Fruit fly (Drosophila melanogaster) whole organism, embryonic: ENCODE results near the gene ND-39.

Source experiments
- ATbp ChIP-seq: fragments of 200-800 bp; sonication (Bioruptor generic); optimal IDR thresholded peaks from 2 replicates; lab custom pipeline; 2017; ENCODE audit warnings: missing biosample characterization, mild to moderate bottlenecking, missing genetic modification characterization, missing genetic modification reagents
- BEAF-32 ChIP-seq: fragments of 200-800 bp; sonication (Bioruptor generic); optimal IDR thresholded peaks from 3 replicates; lab custom pipeline; 2017; ENCODE audit warnings: missing biosample characterization, missing genetic modification characterization, mild to moderate bottlenecking, moderate library complexity, missing genetic modification reagents
- CG11456 ChIP-seq: fragments of 200-800 bp; sonication (Bioruptor generic); IDR thresholded peaks from 3 replicates; pipeline ENCODE4 v1.3.6; 2022; ENCODE audit warnings: missing biosample characterization, missing genetic modification characterization
- CG11560 ChIP-seq: fragments of 200-800 bp; sonication (Bioruptor generic); IDR thresholded peaks from 3 replicates; pipeline ENCODE4 v1.3.6; 2022; ENCODE audit warnings: missing biosample characterization, missing genetic modification characterization
- CG12299 ChIP-seq: fragments of 200-800 bp; sonication (Bioruptor generic); optimal IDR thresholded peaks from 2 replicates; lab custom pipeline; 2018; ENCODE audit warnings: missing biosample characterization, mild to moderate bottlenecking, missing genetic modification characterization
- CG13624 ChIP-seq: fragments of 200-800 bp; sonication (Bioruptor generic); optimal IDR thresholded peaks from 2 replicates; lab custom pipeline; 2016; ENCODE audit warnings: missing biosample characterization, missing genetic modification characterization
- CG15073 ChIP-seq: fragments of 200-800 bp; sonication (Bioruptor generic); optimal IDR thresholded peaks from 2 replicates; lab custom pipeline; 2016; ENCODE audit warnings: missing biosample characterization, missing genetic modification characterization
- CG1647 ChIP-seq: fragments of 200-800 bp; sonication (Bioruptor generic); optimal IDR thresholded peaks from 3 replicates; lab custom pipeline; 2016; ENCODE audit warnings: missing biosample characterization, missing genetic modification characterization
- CG18619 ChIP-seq: fragments of 200-800 bp; sonication (Bioruptor generic); optimal IDR thresholded peaks from 3 replicates; lab custom pipeline; 2017; ENCODE audit warnings: missing biosample characterization, mild to moderate bottlenecking, missing genetic modification characterization
- CG2875 ChIP-seq: fragments of 200-800 bp; sonication (Bioruptor generic); optimal IDR thresholded peaks from 2 replicates; lab custom pipeline; 2017; ENCODE audit warnings: missing biosample characterization, mild to moderate bottlenecking, missing genetic modification characterization, missing genetic modification reagents
- CG2889 ChIP-seq: fragments of 200-800 bp; sonication (Bioruptor generic); IDR thresholded peaks from 3 replicates; pipeline ENCODE4 v1.3.6; 2022; ENCODE audit warnings: missing biosample characterization, missing genetic modification characterization
- CG31365 ChIP-seq: fragments of 200-800 bp; sonication (Bioruptor generic); optimal IDR thresholded peaks from 2 replicates; lab custom pipeline; 2018; ENCODE audit warnings: missing biosample characterization, mild to moderate bottlenecking, missing genetic modification characterization
- CG3281 ChIP-seq: fragments of 200-800 bp; sonication (Bioruptor generic); optimal IDR thresholded peaks from 3 replicates; lab custom pipeline; 2017; ENCODE audit warnings: missing biosample characterization, mild to moderate bottlenecking, missing genetic modification characterization
- CG3726 ChIP-seq: fragments of 200-800 bp; sonication (Bioruptor generic); IDR thresholded peaks from 3 replicates; pipeline ENCODE4, ENCODE4 v1.3.6; 2022; ENCODE audit warnings: missing biosample characterization, missing genetic modification characterization
- CG3838 ChIP-seq: fragments of 200-800 bp; sonication (Bioruptor generic); optimal IDR thresholded peaks from 3 replicates; lab custom pipeline; 2016; ENCODE audit warnings: missing biosample characterization, missing genetic modification characterization
- CG5245 ChIP-seq: fragments of 200-800 bp; sonication (Bioruptor generic); optimal IDR thresholded peaks from 3 replicates; lab custom pipeline; 2016; ENCODE audit warnings: missing biosample characterization, missing genetic modification characterization
- CG8089 ChIP-seq: fragments of 200-800 bp; sonication (Bioruptor generic); optimal IDR thresholded peaks from 3 replicates; lab custom pipeline; 2016; ENCODE audit warnings: missing biosample characterization, missing genetic modification characterization
- CG8290 ChIP-seq, 3 experiments: fragments of 200-800 bp; sonication (Bioruptor generic); optimal IDR thresholded peaks; 2 replicates each; lab custom pipeline; 2016 to 2019; ENCODE audit warnings: missing biosample characterization in 3 of 3, missing genetic modification characterization in 3 of 3, mild to moderate bottlenecking in 2 of 3, moderate library complexity in 1 of 3
- CG9609 ChIP-seq: fragments of 200-800 bp; sonication (Bioruptor generic); optimal IDR thresholded peaks from 3 replicates; lab custom pipeline; 2016; ENCODE audit warnings: missing biosample characterization, missing genetic modification characterization
- D19A ChIP-seq: fragments of 200-800 bp; optimal IDR thresholded peaks from 3 replicates; lab custom pipeline; 2019; ENCODE audit warnings: missing biosample characterization, mild to moderate bottlenecking, missing genetic modification characterization, moderate library complexity
- Dbx ChIP-seq: fragments of 200-800 bp; sonication (Bioruptor generic); IDR thresholded peaks from 3 replicates; pipeline ENCODE4 v1.3.6; 2022; ENCODE audit warnings: missing biosample characterization, missing genetic modification characterization
- Eip74EF ChIP-seq, 2 experiments: fragments of 200-800 bp in 1 of 2; fragments of >200 bp in 1 of 2; sonication (Bioruptor generic) in 1 of 2; optimal IDR thresholded peaks; 2 replicates each; lab custom pipeline; 2017 to 2019; ENCODE audit warnings: missing biosample characterization in 2 of 2, missing genetic modification characterization in 2 of 2, mild to moderate bottlenecking in 1 of 2, moderate library complexity in 1 of 2
- Ets97D ChIP-seq: fragments of 200-800 bp; sonication (Bioruptor generic); optimal IDR thresholded peaks from 3 replicates; lab custom pipeline; 2016; ENCODE audit warnings: missing biosample characterization, missing genetic modification characterization
- HmgZ ChIP-seq: fragments of 200-800 bp; sonication (Bioruptor generic); optimal IDR thresholded peaks from 2 replicates; lab custom pipeline; 2018; ENCODE audit warnings: missing biosample characterization, mild to moderate bottlenecking, missing genetic modification characterization
- Max ChIP-seq: fragments of 200-800 bp; sonication (Bioruptor generic); optimal IDR thresholded peaks from 2 replicates; lab custom pipeline; 2016; ENCODE audit warnings: missing biosample characterization, mild to moderate bottlenecking, missing genetic modification characterization
- Med ChIP-seq: fragments of 200-800 bp; sonication (Bioruptor generic); peaks from one replicate; lab custom pipeline; 2016; ENCODE audit warnings: missing biosample characterization, missing genetic modification characterization, mild to moderate bottlenecking, inconsistent platforms, moderate library complexity
- Mrtf ChIP-seq: fragments of 200-800 bp; sonication (Bioruptor generic); IDR thresholded peaks from 3 replicates; pipeline ENCODE4 v1.3.6; 2022; ENCODE audit warnings: missing biosample characterization, missing genetic modification characterization
- NK7.1 ChIP-seq: fragments of 200-800 bp; sonication (Bioruptor generic); optimal IDR thresholded peaks from 3 replicates; lab custom pipeline; 2016; ENCODE audit warnings: missing biosample characterization, missing genetic modification characterization
- Pdp1 ChIP-seq, 2 experiments: fragments of 200-800 bp; sonication (Bioruptor generic); optimal IDR thresholded peaks; 3 replicates each; lab custom pipeline; 2016; ENCODE audit warnings: missing biosample characterization in 2 of 2, missing genetic modification characterization in 2 of 2, mild to moderate bottlenecking in 1 of 2, moderate library complexity in 1 of 2
- Poxn ChIP-seq: fragments of 200-800 bp; sonication (Bioruptor generic); IDR thresholded peaks from 2 replicates; pipeline ENCODE4 v1.3.6; 2022; ENCODE audit warnings: missing biosample characterization, missing genetic modification characterization
- Rfx ChIP-seq: fragments of 200-800 bp; sonication (Bioruptor generic); IDR thresholded peaks from 2 replicates; pipeline ENCODE4 v1.3.6; 2022; ENCODE audit warnings: missing biosample characterization, missing genetic modification characterization
- ato ChIP-seq: fragments of 200-800 bp; sonication (Bioruptor generic); IDR thresholded peaks from 2 replicates; pipeline ENCODE4 v1.3.6; 2022; ENCODE audit warnings: missing biosample characterization, missing genetic modification characterization; ENCODE audit not compliant: partially characterized antibody
- crc ChIP-seq: fragments of 200-800 bp; sonication (Bioruptor generic); optimal IDR thresholded peaks from 2 replicates; lab custom pipeline; 2016; ENCODE audit warnings: missing biosample characterization, missing genetic modification characterization
- cwo ChIP-seq: fragments of 200-800 bp; sonication (Bioruptor generic); optimal IDR thresholded peaks from 3 replicates; lab custom pipeline; 2017; ENCODE audit warnings: missing biosample characterization, missing genetic modification characterization, mild to moderate bottlenecking, moderate library complexity, missing genetic modification reagents
- dmrt11E ChIP-seq: fragments of 200-800 bp; sonication (Bioruptor generic); optimal IDR thresholded peaks from 3 replicates; lab custom pipeline; 2018; ENCODE audit warnings: missing biosample characterization, mild to moderate bottlenecking, missing genetic modification characterization, moderate library complexity
- exex ChIP-seq: fragments of 200-800 bp; sonication (Bioruptor generic); optimal IDR thresholded peaks from 4 replicates; lab custom pipeline; 2018; ENCODE audit warnings: missing biosample characterization, mild to moderate bottlenecking, missing genetic modification characterization, moderate library complexity
- eyg ChIP-seq: fragments of 200-800 bp; sonication (Bioruptor generic); optimal IDR thresholded peaks from 3 replicates; lab custom pipeline; 2016; ENCODE audit warnings: missing biosample characterization, missing genetic modification characterization
- fd96Cb ChIP-seq: fragments of 200-800 bp; sonication (Bioruptor generic); optimal IDR thresholded peaks from 2 replicates; lab custom pipeline; 2018; ENCODE audit warnings: missing biosample characterization, mild to moderate bottlenecking, missing genetic modification characterization, moderate library complexity
- klu ChIP-seq: fragments of 200-800 bp; sonication (Bioruptor generic); IDR thresholded peaks from 2 replicates; pipeline ENCODE4 v1.3.6; 2022; ENCODE audit warnings: missing biosample characterization, missing genetic modification characterization
- lbe ChIP-seq: fragments of 200-800 bp; sonication (Bioruptor generic); optimal IDR thresholded peaks from 2 replicates; lab custom pipeline; 2016; ENCODE audit warnings: missing biosample characterization, mild to moderate bottlenecking, missing genetic modification characterization
- salm ChIP-seq: fragments of 200-800 bp; sonication (Bioruptor generic); optimal IDR thresholded peaks from 2 replicates; lab custom pipeline; 2018; ENCODE audit warnings: missing biosample characterization, mild to moderate bottlenecking, missing genetic modification characterization
- schlank ChIP-seq: fragments of 200-800 bp; sonication (Bioruptor generic); optimal IDR thresholded peaks from 2 replicates; lab custom pipeline; 2018; ENCODE audit warnings: missing biosample characterization, mild to moderate bottlenecking, missing genetic modification characterization
- shn ChIP-seq: fragments of 200-800 bp; sonication (Bioruptor generic); optimal IDR thresholded peaks from 3 replicates; lab custom pipeline; 2016; ENCODE audit warnings: missing biosample characterization, missing genetic modification characterization
- ssp ChIP-seq: fragments of 200-800 bp; sonication (Bioruptor generic); IDR thresholded peaks from 2 replicates; pipeline ENCODE4 v1.3.6; 2022; ENCODE audit warnings: missing biosample characterization, missing genetic modification characterization
- tio ChIP-seq: fragments of 200-800 bp; sonication (Bioruptor generic); optimal IDR thresholded peaks from 2 replicates; lab custom pipeline; 2017; ENCODE audit warnings: missing biosample characterization, missing genetic modification characterization, inconsistent platforms
- toy ChIP-seq: fragments of 200-800 bp; sonication (Bioruptor generic); IDR thresholded peaks from 2 replicates; pipeline ENCODE4 v1.3.6; 2022; ENCODE audit warnings: missing biosample characterization, missing genetic modification characterization
- trem ChIP-seq: fragments of 200-800 bp; optimal IDR thresholded peaks from 3 replicates; lab custom pipeline; 2019; ENCODE audit warnings: missing biosample characterization, mild to moderate bottlenecking, missing genetic modification characterization, moderate library complexity
- wor ChIP-seq: fragments of 200-800 bp; sonication (Bioruptor generic); IDR thresholded peaks from 2 replicates; pipeline ENCODE4 v1.3.6; 2022; ENCODE audit warnings: missing biosample characterization, missing genetic modification characterization
- zfh2 ChIP-seq: fragments of 200-800 bp; sonication (Bioruptor generic); optimal IDR thresholded peaks from 2 replicates; lab custom pipeline; 2016; ENCODE audit warnings: missing biosample characterization, missing genetic modification characterization

The ND-39 gene

dm6 chr3L:20509121-20509934 lies 17.4 kb downstream of the ND-39 start (continued):
- peak; percentile 96 for TF ChIP-seq cwo (GFP tag; lab: Kevin White, UChicago)
- TF ChIP-seq CG2889: no peak
- TF ChIP-seq Rfx: no peak; the same call in none of the 2 replicates
- TF ChIP-seq CG8089 (GFP tag; lab: Kevin White, UChicago): peak; percentile 50
- no peak for TF ChIP-seq Ets97D (GFP tag; lab: Kevin White, UChicago)
- TF ChIP-seq CG13624 (GFP tag; lab: Kevin White, UChicago): peak; percentile 83
- peak; percentile 100 for TF ChIP-seq D19A (tag; lab: Kevin White, UChicago)
- TF ChIP-seq lbe (GFP tag; lab: Kevin White, UChicago): no peak
- no peak for TF ChIP-seq ato
- TF ChIP-seq Pdp1 (GFP tag; optimal IDR thresholded peaks at IDR 0.05; lab: Kevin White, UChicago): peak; percentile 66 to 89
- peak; percentile 51 for TF ChIP-seq exex (tag; lab: Kevin White, UChicago)
- TF ChIP-seq CG5245: peak; percentile 20
- peak; percentile 88 for TF ChIP-seq Med
- peak; percentile 64 for TF ChIP-seq HmgZ
- TF ChIP-seq salm (tag; lab: Kevin White, UChicago): peak; percentile 43
- peak; percentile 43 for TF ChIP-seq CG1647
- TF ChIP-seq Dbx (GFP tag; lab: Robert Waterston, UW): no peak
- no peak for TF ChIP-seq toy (GFP tag; lab: Robert Waterston, UW)
- TF ChIP-seq zfh2 (GFP tag; lab: Kevin White, UChicago): peak; percentile 74
- TF ChIP-seq klu: no peak; the same call in 1 of the 2 replicates
- TF ChIP-seq CG11456 (GFP tag; lab: Robert Waterston, UW): peak; percentile 56; the same call in 2 of the 3 replicates
- TF ChIP-seq dmrt11E: peak; percentile 78
- peak; percentile 50 for TF ChIP-seq CG9609
- peak; percentile 34 for TF ChIP-seq CG3838
- TF ChIP-seq CG11560 (tag; lab: Robert Waterston, UW): no peak
- peak; percentile 64 for TF ChIP-seq fd96Cb (tag; lab: Kevin White, UChicago)
- TF ChIP-seq trem: peak; percentile 58
- peak; percentile 63 for TF ChIP-seq CG12299 (tag; lab: Kevin White, UChicago)
- TF ChIP-seq CG2875 (GFP tag; lab: Kevin White, UChicago): peak; percentile 75
- peak; percentile 82 for TF ChIP-seq Max
- TF ChIP-seq NK7.1 (GFP tag; lab: Kevin White, UChicago): peak; percentile 41
- TF ChIP-seq eyg (GFP tag; lab: Kevin White, UChicago): peak; percentile 35
- TF ChIP-seq shn (GFP tag; lab: Kevin White, UChicago): peak; percentile 74
- peak; percentile 81 for TF ChIP-seq CG18619 (GFP tag; lab: Kevin White, UChicago)
- TF ChIP-seq CG3281 (GFP tag; lab: Kevin White, UChicago): peak; percentile 92
- TF ChIP-seq schlank: peak; percentile 51
- no peak for TF ChIP-seq Poxn (GFP tag; lab: Robert Waterston, UW)
- no peak for TF ChIP-seq CG31365 (tag; lab: Kevin White, UChicago)
- no peak for TF ChIP-seq wor (GFP tag; lab: Robert Waterston, UW)
- no peak for TF ChIP-seq ssp
- peak; percentile 47 for TF ChIP-seq crc (GFP tag; lab: Kevin White, UChicago)
- peak; percentile 75 for TF ChIP-seq tio
- no peak for TF ChIP-seq CG3726 (GFP tag; lab: Robert Waterston, UW)
- TF ChIP-seq CG8290 (GFP tag; optimal IDR thresholded peaks at IDR 0.05; lab: Kevin White, UChicago): peak; percentile 1
- no peak for TF ChIP-seq CG8290 (tag; optimal IDR thresholded peaks at IDR 0.05; lab: Kevin White, UChicago)
- no peak for TF ChIP-seq Mrtf (GFP tag; lab: Robert Waterston, UW)
- TF ChIP-seq ATbp (GFP tag; lab: Kevin White, UChicago): peak; percentile 17
- TF ChIP-seq Eip74EF (GFP tag; optimal IDR thresholded peaks at IDR 0.05; lab: Kevin White, UChicago): peak in 1 of 2 experiments; percentile 73
- TF ChIP-seq CG15073 (GFP tag; lab: Kevin White, UChicago): no peak
- no peak for TF ChIP-seq BEAF-32 (GFP tag; lab: Kevin White, UChicago)
